Worm (Caenorhabditis elegans) whole organism, late embryonic: ENCODE measurements around the gene F28H7.8.

Experiments used
- C08G9.2 ChIP-seq: sonication (generic microtip); optimal IDR thresholded peaks from 2 replicates; lab custom pipeline; 2016; ENCODE audit warnings: mild to moderate bottlenecking, missing genetic modification characterization, moderate library complexity, missing compliant biosample characterization
- C38D4.7 ChIP-seq: fragments of 200-800 bp; sonication (Bioruptor generic); optimal IDR thresholded peaks from 2 replicates; lab custom pipeline; 2018; ENCODE audit warnings: mild to moderate bottlenecking, missing genetic modification characterization, moderate library complexity, missing compliant biosample characterization
- K02D7.2 ChIP-seq: sonication (generic microtip); optimal IDR thresholded peaks from 2 replicates; lab custom pipeline; 2017; ENCODE audit warnings: mild to moderate bottlenecking, missing genetic modification characterization, missing compliant biosample characterization
- ahr-1 ChIP-seq: sonication (generic microtip); optimal IDR thresholded peaks from 2 replicates; lab custom pipeline; 2016; ENCODE audit warnings: missing genetic modification characterization, missing compliant biosample characterization
- ceh-14 ChIP-seq: sonication (generic microtip); optimal IDR thresholded peaks from 2 replicates; lab custom pipeline; 2016; ENCODE audit warnings: missing genotype, missing genetic modification characterization, missing compliant biosample characterization
- ceh-2 ChIP-seq: sonication (generic microtip); optimal IDR thresholded peaks from 2 replicates; lab custom pipeline; 2016; ENCODE audit warnings: missing genotype, missing genetic modification characterization, missing compliant biosample characterization
- ceh-45 ChIP-seq: fragments of 200-800 bp; sonication (Bioruptor generic); IDR thresholded peaks from 2 replicates; pipeline ENCODE4 v1.3.6; 2022; ENCODE audit warnings: missing genetic modification reagents, missing genetic modification characterization, missing compliant biosample characterization
- ceh-48 ChIP-seq: sonication (generic microtip); optimal IDR thresholded peaks from 2 replicates; lab custom pipeline; 2016; ENCODE audit warnings: missing genetic modification characterization, inconsistent platforms, missing compliant biosample characterization
- ceh-9 ChIP-seq: sonication (generic microtip); optimal IDR thresholded peaks from 2 replicates; lab custom pipeline; 2016; ENCODE audit warnings: mild to moderate bottlenecking, missing genetic modification characterization, inconsistent platforms, missing compliant biosample characterization
- che-1 ChIP-seq: sonication (generic microtip); optimal IDR thresholded peaks from 2 replicates; lab custom pipeline; 2016; ENCODE audit warnings: mild to moderate bottlenecking, missing genetic modification characterization, missing compliant biosample characterization
- dmd-4 ChIP-seq: sonication (generic microtip); optimal IDR thresholded peaks from 2 replicates; lab custom pipeline; 2016; ENCODE audit warnings: borderline replicate concordance, missing genetic modification characterization, missing compliant biosample characterization
- elt-2 ChIP-seq: sonication (generic microtip); optimal IDR thresholded peaks from 2 replicates; lab custom pipeline; 2016; ENCODE audit warnings: missing genetic modification reagents, missing genetic modification characterization, missing compliant biosample characterization
- fkh-10 ChIP-seq: fragments of 150-350 bp; optimal IDR thresholded peaks from 2 replicates; lab custom pipeline; 2014; ENCODE audit warnings: missing biosample characterization, missing genetic modification reagents, missing genetic modification characterization
- gmeb-2 ChIP-seq: sonication (generic microtip); optimal IDR thresholded peaks from 2 replicates; lab custom pipeline; 2016; ENCODE audit warnings: missing genetic modification characterization, inconsistent platforms, missing compliant biosample characterization
- hlh-13 ChIP-seq: fragments of 200-800 bp; sonication (Bioruptor generic); optimal IDR thresholded peaks from 2 replicates; lab custom pipeline; 2018; ENCODE audit warnings: mild to moderate bottlenecking, missing genetic modification characterization, missing compliant biosample characterization
- hlh-30 ChIP-seq: sonication (generic microtip); optimal IDR thresholded peaks from 2 replicates; lab custom pipeline; 2017; ENCODE audit warnings: antibody characterized with exemption, missing genetic modification characterization, missing compliant biosample characterization; ENCODE audit not compliant: insufficient read depth
- hlh-6 ChIP-seq: sonication (generic microtip); optimal IDR thresholded peaks from 2 replicates; lab custom pipeline; 2016; ENCODE audit warnings: missing genotype, missing genetic modification characterization, missing compliant biosample characterization
- hlh-8 ChIP-seq: sonication (generic microtip); optimal IDR thresholded peaks from 2 replicates; lab custom pipeline; 2016; ENCODE audit warnings: missing genotype, missing genetic modification characterization, missing compliant biosample characterization
- lim-6 ChIP-seq: sonication (generic microtip); optimal IDR thresholded peaks from 2 replicates; lab custom pipeline; 2016; ENCODE audit warnings: missing genetic modification characterization, missing compliant biosample characterization
- lin-11 ChIP-seq: fragments of 200-800 bp; sonication (Bioruptor generic); optimal IDR thresholded peaks from 2 replicates; lab custom pipeline; 2018; ENCODE audit warnings: mild to moderate bottlenecking, missing genetic modification characterization, missing compliant biosample characterization
- nhr-11 ChIP-seq: fragments of 150-350 bp; optimal IDR thresholded peaks from 2 replicates; lab custom pipeline; 2014; ENCODE audit warnings: missing biosample characterization, missing genetic modification characterization
- nhr-232 ChIP-seq: sonication (generic microtip); optimal IDR thresholded peaks from 2 replicates; lab custom pipeline; 2016; ENCODE audit warnings: missing genetic modification characterization, missing compliant biosample characterization
- odd-2 ChIP-seq: sonication (generic microtip); optimal IDR thresholded peaks from 2 replicates; lab custom pipeline; 2017; ENCODE audit warnings: antibody characterized with exemption, mild to moderate bottlenecking, missing genetic modification characterization, missing compliant biosample characterization
- pag-3 ChIP-seq: sonication (generic microtip); optimal IDR thresholded peaks from 2 replicates; lab custom pipeline; 2016; ENCODE audit warnings: missing compliant biosample characterization, missing genetic modification characterization, borderline replicate concordance
- pat-9 ChIP-seq: fragments of 200-800 bp; sonication (Bioruptor generic); optimal IDR thresholded peaks from 2 replicates; lab custom pipeline; 2018; ENCODE audit warnings: mild to moderate bottlenecking, missing genetic modification characterization, moderate library complexity, missing compliant biosample characterization
- pha-2 ChIP-seq: sonication (generic microtip); optimal IDR thresholded peaks from 2 replicates; lab custom pipeline; 2017; ENCODE audit warnings: mild to moderate bottlenecking, missing genetic modification characterization, missing compliant biosample characterization
- pha-4 ChIP-seq: fragments of 150-350 bp; optimal IDR thresholded peaks from 2 replicates; lab custom pipeline; 2018; ENCODE audit warnings: missing biosample characterization, missing genetic modification reagents, missing genetic modification characterization
- pros-1 ChIP-seq: fragments of 150-350 bp; optimal IDR thresholded peaks from 2 replicates; lab custom pipeline; 2014; ENCODE audit warnings: missing biosample characterization, missing genetic modification reagents, missing genetic modification characterization
- ref-2 ChIP-seq: sonication (generic microtip); optimal IDR thresholded peaks from 2 replicates; lab custom pipeline; 2016; ENCODE audit warnings: missing genetic modification characterization, missing compliant biosample characterization
- sox-2 ChIP-seq: fragments of 200-800 bp; sonication (Bioruptor generic); IDR thresholded peaks from 2 replicates; pipeline ENCODE4 v1.3.6; 2022; ENCODE audit warnings: missing genetic modification reagents, missing genetic modification characterization, missing compliant biosample characterization
- sox-4 ChIP-seq: sonication (generic microtip); optimal IDR thresholded peaks from 2 replicates; lab custom pipeline; 2017; ENCODE audit warnings: mild to moderate bottlenecking, missing genetic modification characterization, inconsistent platforms, missing compliant biosample characterization
- syd-9 ChIP-seq: sonication (generic microtip); optimal IDR thresholded peaks from 2 replicates; lab custom pipeline; 2016; ENCODE audit warnings: mild to moderate bottlenecking, missing genetic modification characterization, moderate library complexity, missing compliant biosample characterization
- ttx-3 ChIP-seq: sonication (generic microtip); optimal IDR thresholded peaks from 2 replicates; lab custom pipeline; 2016; ENCODE audit warnings: missing genetic modification reagents, missing genetic modification characterization, missing compliant biosample characterization
- unc-42 ChIP-seq: sonication (generic microtip); optimal IDR thresholded peaks from 2 replicates; lab custom pipeline; 2016; ENCODE audit warnings: missing genotype, missing genetic modification characterization, missing compliant biosample characterization
- unc-86 ChIP-seq: sonication (generic microtip); optimal IDR thresholded peaks from 2 replicates; lab custom pipeline; 2016; ENCODE audit warnings: missing genetic modification characterization, missing compliant biosample characterization
- ztf-16 ChIP-seq: sonication (generic microtip); optimal IDR thresholded peaks from 2 replicates; lab custom pipeline; 2017; ENCODE audit warnings: missing genetic modification characterization, missing compliant biosample characterization

Gene F28H7.8

DNA sequence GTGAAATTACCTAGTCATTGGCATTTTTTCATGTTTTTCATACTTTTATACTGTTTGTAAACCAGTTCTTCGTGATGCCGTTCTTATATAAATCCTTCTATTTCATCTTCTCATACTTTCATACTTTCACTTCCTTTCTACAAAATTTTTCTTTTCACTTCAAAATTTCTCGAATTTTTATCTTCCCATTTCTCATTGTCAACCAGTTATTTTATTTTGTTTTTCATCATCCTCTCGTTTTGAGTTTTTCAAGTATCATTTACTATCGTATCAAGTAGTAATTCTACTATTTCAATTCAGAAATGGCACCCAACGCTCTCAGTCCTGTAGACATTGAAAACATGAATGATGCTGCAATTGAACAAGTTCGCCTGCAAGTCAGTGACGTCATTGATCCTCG lies at the start of gene F28H7.8:
F28H7.8 (plus strand) TSS at position 301 of the 400 bp plus-strand sequence.
- no peak for TF ChIP-seq lin-11 (tag; lab: Kevin White, UChicago)
- TF ChIP-seq ttx-3 (tag; lab: Kevin White, UChicago) = no peak
- TF ChIP-seq pag-3 (tag; lab: Kevin White, UChicago) = no peak
- no peak for TF ChIP-seq pros-1 (tag; lab: Kevin White, UChicago)
- TF ChIP-seq nhr-232 (tag; lab: Kevin White, UChicago) = no peak
- no peak for TF ChIP-seq pha-2 (tag; lab: Kevin White, UChicago)
- no peak for TF ChIP-seq che-1 (tag; lab: Kevin White, UChicago)
- no peak for TF ChIP-seq ceh-14
- TF ChIP-seq ztf-16 (tag; lab: Kevin White, UChicago) = no peak
- TF ChIP-seq nhr-11 = no peak
- TF ChIP-seq sox-2 (GFP tag; lab: Robert Waterston, UW) = no peak
- no peak for TF ChIP-seq hlh-6
- no peak for TF ChIP-seq hlh-13 (GFP tag; lab: Kevin White, UChicago)
- no peak for TF ChIP-seq syd-9 (tag; lab: Kevin White, UChicago)

DNA sequence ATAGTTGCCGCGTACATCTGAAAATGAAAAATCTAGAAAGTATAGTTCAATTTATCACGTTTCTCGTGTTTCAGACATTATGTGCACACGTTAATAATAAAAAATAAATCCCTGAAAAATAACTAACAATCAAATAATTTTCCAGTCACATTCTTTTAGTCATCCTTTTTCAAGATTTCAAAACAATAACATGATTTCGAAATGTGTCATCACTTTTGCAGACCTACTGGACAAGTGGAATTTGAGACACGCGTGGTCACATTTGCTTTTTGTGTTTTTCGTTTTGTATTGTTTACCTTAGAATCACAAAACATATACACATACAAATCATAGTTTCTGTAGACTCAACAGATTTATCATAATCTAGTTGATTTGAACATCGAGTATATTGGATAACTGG lies 49.4 kb upstream of the F28H7.8 start:
- TF ChIP-seq nhr-232 (tag; lab: Kevin White, UChicago) (no peak), dmd-4 (no peak), ceh-45 (GFP tag; lab: Robert Waterston, UW) (no peak), ref-2 (no peak), ztf-16 (tag; lab: Kevin White, UChicago) (no peak), ahr-1 (tag; lab: Kevin White, UChicago) (no peak), unc-42 (no peak), fkh-10 (GFP tag; lab: Kevin White, UChicago) (no peak), ceh-48 (tag; lab: Kevin White, UChicago) (no peak), gmeb-2 (tag; lab: Kevin White, UChicago) (no peak), lin-11 (tag; lab: Kevin White, UChicago) (no peak), che-1 (tag; lab: Kevin White, UChicago) (no peak), ceh-2 (tag; lab: Kevin White, UChicago) (no peak), hlh-13 (GFP tag; lab: Kevin White, UChicago) (no peak), nhr-11 (no peak), pat-9 (tag; lab: Kevin White, UChicago) (no peak), K02D7.2 (no peak)

DNA sequence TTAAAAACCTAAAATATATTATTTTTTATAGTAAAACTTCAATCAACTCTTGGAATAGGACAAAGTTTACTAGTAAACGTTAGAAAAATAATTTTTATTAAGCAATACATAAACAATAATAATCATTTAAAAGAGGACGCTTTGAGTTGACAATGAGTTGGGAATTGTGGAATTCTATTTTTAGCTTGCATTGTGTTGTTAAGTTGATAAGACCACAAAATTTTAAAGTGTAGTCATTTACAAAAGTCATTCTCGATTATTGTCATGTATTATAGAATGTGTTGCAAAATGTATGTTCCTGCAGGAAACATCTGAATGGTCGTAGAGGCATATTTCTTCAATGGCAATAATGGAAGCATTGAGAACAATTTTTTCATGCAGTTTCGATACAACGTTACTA lies 47.8 kb upstream of the F28H7.8 start:
- TF ChIP-seq hlh-30 (tag; lab: Kevin White, UChicago) (no peak), nhr-11 (no peak), unc-86 (tag; lab: Kevin White, UChicago) (no peak), elt-2 (tag; lab: Kevin White, UChicago) (no peak), ceh-9 (tag; lab: Kevin White, UChicago) (no peak), C38D4.7 (no peak), pha-4 (tag; lab: Kevin White, UChicago) (no peak), lim-6 (tag; lab: Kevin White, UChicago) (no peak), sox-4 (tag; lab: Kevin White, UChicago) (no peak), odd-2 (no peak), nhr-232 (tag; lab: Kevin White, UChicago) (no peak), hlh-8 (tag; lab: Kevin White, UChicago) (no peak), che-1 (tag; lab: Kevin White, UChicago) (no peak), C08G9.2 (tag; lab: Kevin White, UChicago) (no peak), pat-9 (tag; lab: Kevin White, UChicago) (no peak)
